Worm (Caenorhabditis elegans) whole organism, L3 larva: ENCODE results near the gene F43E2.1.

ENCODE experiments used
- R02D3.7 ChIP-seq: fragments of 150-350 bp; optimal IDR thresholded peaks from 2 replicates; lab custom pipeline; 2014; ENCODE audit warnings: missing biosample characterization, missing genetic modification characterization
- ZK546.5 ChIP-seq: sonication (generic microtip); optimal IDR thresholded peaks from 2 replicates; lab custom pipeline; 2017; ENCODE audit warnings: missing biosample characterization, missing genetic modification characterization
- ama-1 ChIP-seq: fragments of 150-350 bp; optimal IDR thresholded peaks from 2 replicates; lab custom pipeline; 2018
- ceh-16 ChIP-seq: sonication (generic microtip); optimal IDR thresholded peaks from 2 replicates; lab custom pipeline; 2017; ENCODE audit warnings: missing biosample characterization, missing genetic modification characterization
- ceh-28 ChIP-seq: fragments of 150-350 bp; optimal IDR thresholded peaks from 2 replicates; lab custom pipeline; 2014; ENCODE audit warnings: missing biosample characterization, missing genetic modification reagents, missing genetic modification characterization
- ceh-82 ChIP-seq: fragments of 150-350 bp; optimal IDR thresholded peaks from 2 replicates; lab custom pipeline; 2014; ENCODE audit warnings: missing biosample characterization, missing genetic modification characterization
- daf-12 ChIP-seq: fragments of 150-350 bp; optimal IDR thresholded peaks from 2 replicates; lab custom pipeline; 2014; ENCODE audit warnings: missing biosample characterization, missing genetic modification reagents, missing genetic modification characterization
- egl-27 ChIP-seq: sonication (generic microtip); optimal IDR thresholded peaks from 4 replicates; lab custom pipeline; 2017; ENCODE audit warnings: missing biosample characterization, missing genetic modification reagents, missing genetic modification characterization
- egl-5 ChIP-seq: fragments of 150-350 bp; optimal IDR thresholded peaks from 2 replicates; lab custom pipeline; 2017; ENCODE audit warnings: missing biosample characterization, missing genetic modification reagents, missing genetic modification characterization, inconsistent platforms
- elt-2 ChIP-seq: sonication (generic microtip); optimal IDR thresholded peaks from 2 replicates; lab custom pipeline; 2016; ENCODE audit warnings: missing genetic modification reagents, mild to moderate bottlenecking, missing genetic modification characterization, missing compliant biosample characterization
- elt-3 ChIP-seq, 3 experiments: fragments of 150-350 bp in 1 of 3; sonication (generic microtip) in 2 of 3; optimal IDR thresholded peaks; 2 replicates in 2 of 3; 4 replicates in 1 of 3; lab custom pipeline; 2014 to 2017; ENCODE audit warnings: missing biosample characterization in 3 of 3, missing genetic modification characterization in 3 of 3
- eor-1 ChIP-seq, 2 experiments: fragments of 150-350 bp; optimal IDR thresholded peaks; 2 replicates each; lab custom pipeline; 2014 to 2018; ENCODE audit warnings: missing biosample characterization in 2 of 2, missing genetic modification characterization in 2 of 2
- fkh-10 ChIP-seq: sonication (generic microtip); optimal IDR thresholded peaks from 2 replicates; lab custom pipeline; 2017; ENCODE audit warnings: missing biosample characterization, missing genetic modification reagents, missing genetic modification characterization
- fkh-2 ChIP-seq: fragments of 150-350 bp; optimal IDR thresholded peaks from 2 replicates; lab custom pipeline; 2014; ENCODE audit warnings: missing biosample characterization, missing genetic modification reagents, missing genetic modification characterization
- fos-1 ChIP-seq: fragments of 150-350 bp; optimal IDR thresholded peaks from 2 replicates; lab custom pipeline; 2014; ENCODE audit warnings: missing biosample characterization, missing genetic modification characterization
- hmg-11 ChIP-seq: sonication (generic microtip); optimal IDR thresholded peaks from 2 replicates; lab custom pipeline; 2016; ENCODE audit warnings: missing genetic modification characterization, missing compliant biosample characterization
- jun-1 ChIP-seq: fragments of 150-350 bp; optimal IDR thresholded peaks from 2 replicates; lab custom pipeline; 2014; ENCODE audit warnings: missing biosample characterization, missing genetic modification reagents, missing genetic modification characterization
- lin-15B ChIP-seq: fragments of 150-350 bp; optimal IDR thresholded peaks from 2 replicates; lab custom pipeline; 2014; ENCODE audit warnings: missing biosample characterization, missing genetic modification characterization
- lin-39 ChIP-seq: fragments of 150-350 bp; optimal IDR thresholded peaks from 2 replicates; lab custom pipeline; 2018; ENCODE audit warnings: missing biosample characterization, missing genetic modification reagents, missing genetic modification characterization
- lsy-12 ChIP-seq: sonication (generic microtip); optimal IDR thresholded peaks from 2 replicates; lab custom pipeline; 2016; ENCODE audit warnings: mild to moderate bottlenecking, missing genetic modification characterization, missing compliant biosample characterization
- mdl-1 ChIP-seq: fragments of 150-350 bp; optimal IDR thresholded peaks from 2 replicates; lab custom pipeline; 2014; ENCODE audit warnings: missing biosample characterization, missing genetic modification characterization
- nfya-1 ChIP-seq: sonication (generic microtip); optimal IDR thresholded peaks from 2 replicates; lab custom pipeline; 2017; ENCODE audit warnings: missing genetic modification characterization, mild to moderate bottlenecking, missing compliant biosample characterization, antibody characterized with exemption, moderate library complexity; ENCODE audit not compliant: insufficient read depth
- nhr-11 ChIP-seq: fragments of 150-350 bp; optimal IDR thresholded peaks from 2 replicates; lab custom pipeline; 2014; ENCODE audit warnings: missing biosample characterization, missing genetic modification characterization
- nhr-12 ChIP-seq: fragments of 150-350 bp; optimal IDR thresholded peaks from 2 replicates; lab custom pipeline; 2014; ENCODE audit warnings: missing biosample characterization, missing genetic modification characterization
- nhr-23 ChIP-seq: fragments of 150-350 bp; optimal IDR thresholded peaks from 2 replicates; lab custom pipeline; 2014; ENCODE audit warnings: missing biosample characterization, missing genetic modification reagents, missing genetic modification characterization
- nhr-237 ChIP-seq: fragments of 150-350 bp; optimal IDR thresholded peaks from 2 replicates; lab custom pipeline; 2014; ENCODE audit warnings: missing biosample characterization, missing genetic modification characterization
- nhr-25 ChIP-seq: sonication (generic microtip); optimal IDR thresholded peaks from 2 replicates; lab custom pipeline; 2017; ENCODE audit warnings: missing biosample characterization, missing genetic modification characterization
- nhr-28 ChIP-seq: fragments of 150-350 bp; optimal IDR thresholded peaks from 2 replicates; lab custom pipeline; 2014; ENCODE audit warnings: missing biosample characterization, missing genetic modification characterization
- nhr-43 ChIP-seq: sonication (generic microtip); optimal IDR thresholded peaks from 2 replicates; lab custom pipeline; 2016; ENCODE audit warnings: mild to moderate bottlenecking, missing genetic modification characterization, missing compliant biosample characterization; ENCODE audit not compliant: poor library complexity, severe bottlenecking
- nhr-67 ChIP-seq: fragments of 150-350 bp; optimal IDR thresholded peaks from 2 replicates; lab custom pipeline; 2014; ENCODE audit warnings: missing biosample characterization, missing genetic modification characterization
- nhr-76 ChIP-seq: fragments of 150-350 bp; sonication (generic microtip); optimal IDR thresholded peaks from 5 replicates; lab custom pipeline; 2014; ENCODE audit warnings: missing biosample characterization, missing genetic modification characterization
- pha-4 ChIP-seq: fragments of 150-350 bp; optimal IDR thresholded peaks from 2 replicates; lab custom pipeline; 2014; ENCODE audit warnings: missing biosample characterization, missing genetic modification reagents, missing genetic modification characterization
- pqm-1 ChIP-seq: fragments of 150-350 bp; optimal IDR thresholded peaks from 2 replicates; lab custom pipeline; 2017; ENCODE audit warnings: missing biosample characterization, missing genetic modification characterization, inconsistent platforms
- sea-2 ChIP-seq: fragments of 150-350 bp; sonication (generic microtip); optimal IDR thresholded peaks from 4 replicates; lab custom pipeline; 2014; ENCODE audit warnings: missing biosample characterization, missing genetic modification reagents, missing genetic modification characterization
- skn-1 ChIP-seq: fragments of 150-350 bp; optimal IDR thresholded peaks from 2 replicates; lab custom pipeline; 2014; ENCODE audit warnings: missing biosample characterization, missing genetic modification characterization
- tbx-2 ChIP-seq: sonication (generic microtip); optimal IDR thresholded peaks from 2 replicates; lab custom pipeline; 2016; ENCODE audit warnings: mild to moderate bottlenecking, missing genetic modification characterization, missing compliant biosample characterization
- unc-39 ChIP-seq: sonication (generic microtip); optimal IDR thresholded peaks from 4 replicates; lab custom pipeline; 2017; ENCODE audit warnings: missing biosample characterization, missing genetic modification characterization
- zag-1 ChIP-seq: fragments of 150-350 bp; optimal IDR thresholded peaks from 2 replicates; lab custom pipeline; 2014; ENCODE audit warnings: missing biosample characterization, missing genetic modification characterization
- ztf-11 ChIP-seq: fragments of 150-350 bp; optimal IDR thresholded peaks from 2 replicates; lab custom pipeline; 2014; ENCODE audit warnings: missing biosample characterization, missing genetic modification characterization
- ztf-4 ChIP-seq: fragments of 150-350 bp; optimal IDR thresholded peaks from 2 replicates; lab custom pipeline; 2014; ENCODE audit warnings: missing biosample characterization, missing genetic modification characterization

Gene F43E2.1

DNA sequence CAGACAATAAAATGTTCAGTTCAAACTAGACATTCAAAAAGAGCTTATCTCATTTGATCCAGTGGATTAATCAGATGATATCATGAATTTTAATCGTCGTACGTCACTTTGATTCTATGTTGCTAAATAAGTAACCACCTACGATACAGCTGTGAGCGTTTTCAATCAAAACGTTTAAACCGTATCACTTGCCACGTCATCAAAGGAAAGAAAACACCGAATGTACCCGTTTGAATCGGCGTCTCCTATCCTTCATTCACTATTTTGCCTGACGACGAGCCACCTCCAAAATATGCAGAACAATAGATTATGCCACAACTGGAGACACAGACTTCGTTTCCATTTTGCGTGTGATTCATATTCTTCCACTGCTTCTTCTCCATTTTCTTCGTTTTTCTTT lies 29.2 kb upstream of the F43E2.1 start:
- no peak for TF ChIP-seq unc-39 (tag; lab: Kevin White, UChicago)
- TF ChIP-seq sea-2 (GFP tag; lab: Kevin White, UChicago) = no peak
- no peak for TF ChIP-seq pha-4 (tag; lab: Kevin White, UChicago)
- TF ChIP-seq ztf-11 = no peak
- no peak for TF ChIP-seq egl-5 (tag; lab: Kevin White, UChicago)
- peak; percentile 84 for TF ChIP-seq ama-1 (lab: Kevin White, UChicago)
- TF ChIP-seq tbx-2 (tag; lab: Kevin White, UChicago) = no peak
- no peak for TF ChIP-seq mdl-1
- TF ChIP-seq, all 47 proteins: peak for 1

DNA sequence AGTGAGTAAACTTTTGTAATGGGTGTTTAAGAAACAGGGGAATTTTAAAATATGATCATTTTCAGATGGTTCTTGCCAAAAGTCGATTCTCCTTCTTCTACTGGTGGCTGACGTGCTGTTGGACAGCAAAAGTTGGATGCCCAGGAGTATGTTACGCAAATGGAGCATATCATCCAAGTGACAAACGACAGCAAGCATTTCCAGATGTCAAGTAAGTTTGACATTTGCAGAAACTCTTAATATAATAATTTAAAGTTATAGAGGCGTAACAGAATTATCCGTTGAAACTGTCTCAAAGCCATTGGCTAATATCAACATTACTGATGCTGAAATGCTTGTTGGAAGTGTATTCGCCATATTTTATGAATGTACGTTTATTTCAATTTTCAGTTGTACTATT lies 27.0 kb upstream of the F43E2.1 start:
- TF ChIP-seq elt-3 (tag; optimal IDR thresholded peaks at IDR 0.05; lab: Kevin White, UChicago) = no peak
- no peak for TF ChIP-seq fkh-2 (tag; lab: Kevin White, UChicago)
- TF ChIP-seq unc-39 (tag; lab: Kevin White, UChicago) = no peak
- no peak for TF ChIP-seq nhr-76
- TF ChIP-seq ama-1 (lab: Kevin White, UChicago) = no peak
- TF ChIP-seq egl-27 (tag; lab: Kevin White, UChicago) = no peak
- no peak for TF ChIP-seq pqm-1 (tag; lab: Kevin White, UChicago)
- TF ChIP-seq fkh-10 (GFP tag; lab: Kevin White, UChicago) = no peak
- no peak for TF ChIP-seq lin-15B
- no peak for TF ChIP-seq jun-1 (tag; lab: Kevin White, UChicago)
- TF ChIP-seq sea-2 (GFP tag; lab: Kevin White, UChicago) = no peak
- TF ChIP-seq ztf-4 (tag; lab: Kevin White, UChicago) = no peak
- no peak for TF ChIP-seq skn-1
- no peak for TF ChIP-seq nfya-1 (tag; lab: Kevin White, UChicago)
- TF ChIP-seq egl-5 (tag; lab: Kevin White, UChicago) = no peak
- no peak for TF ChIP-seq ZK546.5 (tag; lab: Kevin White, UChicago)
- TF ChIP-seq elt-2 = no peak
- no peak for TF ChIP-seq nhr-25 (tag; lab: Kevin White, UChicago)
- no peak for TF ChIP-seq daf-12
- no peak for TF ChIP-seq fos-1

DNA sequence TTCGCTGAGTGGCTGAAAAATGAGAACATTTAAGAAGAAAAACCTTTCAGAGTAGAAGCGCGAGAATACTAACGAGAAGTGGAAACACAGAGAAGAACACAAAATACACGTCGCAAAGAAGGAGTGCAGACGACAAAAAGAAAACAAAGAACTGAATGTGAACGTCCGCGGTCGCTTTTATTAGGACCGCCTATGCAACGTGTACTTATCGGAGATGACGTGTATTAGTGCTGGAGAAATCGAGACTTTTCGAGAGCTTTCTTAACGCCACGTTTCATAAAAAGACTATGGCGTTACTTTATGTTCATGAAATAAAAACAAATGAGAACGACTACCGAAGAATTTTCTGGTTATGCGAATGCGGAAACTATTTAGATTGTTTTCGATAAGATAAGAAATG lies 22.6 kb upstream of the F43E2.1 start, which contains the start of gene hsp-4:
hsp-4 (minus strand) TSS at position 139 of the 400 bp plus-strand sequence.
- TF ChIP-seq nhr-25 (tag; lab: Kevin White, UChicago) = peak; percentile 67
- peak; percentile 43 for TF ChIP-seq elt-2
- no peak for TF ChIP-seq ceh-16 (tag; lab: Kevin White, UChicago)
- peak; percentile 2 for TF ChIP-seq ceh-28 (tag; lab: Kevin White, UChicago)
- TF ChIP-seq nhr-23 (tag; lab: Kevin White, UChicago) = peak; percentile 63
- TF ChIP-seq skn-1 = no peak
- peak; percentile 46 for TF ChIP-seq nfya-1 (tag; lab: Kevin White, UChicago)

DNA sequence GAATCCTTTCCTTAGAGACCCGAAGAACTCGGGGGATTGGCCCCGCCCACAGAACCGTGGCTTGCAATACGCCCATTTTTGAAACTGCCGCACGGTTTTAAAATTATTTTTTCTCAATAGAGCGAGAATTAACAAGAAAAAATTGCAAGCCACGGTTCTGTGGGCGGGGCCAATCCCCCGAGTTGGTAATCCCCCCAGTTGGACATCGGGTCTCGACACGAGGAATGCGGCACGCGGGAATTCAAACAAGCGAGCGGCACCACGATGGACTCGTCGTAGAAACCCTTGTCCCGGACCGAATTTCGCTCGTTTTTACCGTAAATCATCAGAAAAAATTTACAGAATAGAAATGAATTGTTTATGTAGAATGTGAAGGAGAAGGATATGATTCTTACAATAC lies 22.1 kb upstream of the F43E2.1 start:
- TF ChIP-seq nhr-67 (tag; lab: Kevin White, UChicago) = no peak

DNA sequence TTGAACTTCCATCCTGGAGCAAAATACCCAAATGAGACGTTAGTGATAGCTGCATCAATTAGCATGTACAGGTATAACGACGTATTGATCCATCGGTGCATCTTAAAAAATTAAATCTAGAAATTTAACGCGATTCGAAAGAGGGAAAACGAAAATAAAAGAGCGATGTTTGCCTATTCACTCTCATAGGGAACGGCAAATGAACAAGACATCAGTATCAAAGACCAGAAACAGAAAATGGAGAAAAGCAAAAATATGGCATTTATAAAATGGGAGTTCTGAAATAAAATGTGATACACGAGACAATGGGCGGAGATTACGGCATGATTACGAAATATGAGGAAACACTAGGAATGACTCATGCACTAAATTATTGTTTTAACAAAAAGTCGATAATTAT lies 18.8 kb upstream of the F43E2.1 start, which contains the start of gene haf-2:
haf-2 (minus strand) TSS at position 101 of the 400 bp plus-strand sequence.
- TF ChIP-seq mdl-1 = no peak
- TF ChIP-seq elt-2 = peak; percentile 11

DNA sequence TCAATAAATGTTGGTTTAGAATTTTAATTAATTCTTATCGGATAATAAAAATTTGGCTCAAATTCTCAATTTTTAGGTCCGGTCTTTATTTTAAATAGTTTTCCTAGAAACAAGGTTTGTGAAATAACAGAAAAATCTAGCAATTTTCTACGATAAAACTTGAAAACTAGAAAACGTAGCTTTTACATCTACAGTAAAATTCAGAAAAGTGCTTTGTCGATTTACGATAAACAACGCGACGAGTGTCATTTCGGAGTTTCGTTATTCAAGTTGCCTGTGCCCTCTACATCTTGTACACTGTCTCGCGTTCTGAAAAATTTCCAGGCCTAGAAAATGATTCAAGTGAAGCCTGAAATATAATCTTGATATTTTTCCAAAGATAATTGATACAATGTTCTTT lies 18.3 kb upstream of the F43E2.1 start:
- no peak for TF ChIP-seq lsy-12 (tag; lab: Kevin White, UChicago)
- TF ChIP-seq jun-1 (tag; lab: Kevin White, UChicago) = no peak
- no peak for TF ChIP-seq skn-1
- TF ChIP-seq nhr-237 = no peak
- no peak for TF ChIP-seq nhr-76
- no peak for TF ChIP-seq fkh-2 (tag; lab: Kevin White, UChicago)
- TF ChIP-seq fkh-10 (GFP tag; lab: Kevin White, UChicago) = no peak
- peak; percentile 20 for TF ChIP-seq nhr-23 (tag; lab: Kevin White, UChicago)
- TF ChIP-seq hmg-11 (tag; lab: Kevin White, UChicago) = peak; percentile 6
- TF ChIP-seq elt-3 (tag; optimal IDR thresholded peaks at IDR 0.05; lab: Kevin White, UChicago) = no peak
- TF ChIP-seq nhr-67 (tag; lab: Kevin White, UChicago) = no peak
- no peak for TF ChIP-seq unc-39 (tag; lab: Kevin White, UChicago)
- TF ChIP-seq egl-27 (tag; lab: Kevin White, UChicago) = no peak
- peak; percentile 38 for TF ChIP-seq nfya-1 (tag; lab: Kevin White, UChicago)
- TF ChIP-seq sea-2 (GFP tag; lab: Kevin White, UChicago) = no peak
- no peak for TF ChIP-seq egl-5 (tag; lab: Kevin White, UChicago)
- no peak for TF ChIP-seq pqm-1 (tag; lab: Kevin White, UChicago)
- no peak for TF ChIP-seq ceh-28 (tag; lab: Kevin White, UChicago)
- peak; percentile 85 for TF ChIP-seq R02D3.7 (tag; lab: Kevin White, UChicago)
- TF ChIP-seq pha-4 (tag; lab: Kevin White, UChicago) = peak; percentile 48
- no peak for TF ChIP-seq nhr-11 (tag; lab: Kevin White, UChicago)
- peak; percentile 30 for TF ChIP-seq lin-15B
- no peak for TF ChIP-seq nhr-28 (tag; lab: Kevin White, UChicago)
- no peak for TF ChIP-seq eor-1 (tag; optimal IDR thresholded peaks at IDR 0.05; lab: Kevin White, UChicago)
- TF ChIP-seq ceh-82 (tag; lab: Kevin White, UChicago) = no peak
- TF ChIP-seq nhr-43 (tag; lab: Kevin White, UChicago) = no peak
- no peak for TF ChIP-seq lin-39 (tag; lab: Kevin White, UChicago)
- no peak for TF ChIP-seq nhr-12 (tag; lab: Kevin White, UChicago)
- no peak for TF ChIP-seq zag-1
- TF ChIP-seq ztf-4 (tag; lab: Kevin White, UChicago) = no peak
- TF ChIP-seq ZK546.5 (tag; lab: Kevin White, UChicago) = no peak
